Worm (Caenorhabditis elegans): ENCODE measurements around the gene mfn-1.

DNA sequence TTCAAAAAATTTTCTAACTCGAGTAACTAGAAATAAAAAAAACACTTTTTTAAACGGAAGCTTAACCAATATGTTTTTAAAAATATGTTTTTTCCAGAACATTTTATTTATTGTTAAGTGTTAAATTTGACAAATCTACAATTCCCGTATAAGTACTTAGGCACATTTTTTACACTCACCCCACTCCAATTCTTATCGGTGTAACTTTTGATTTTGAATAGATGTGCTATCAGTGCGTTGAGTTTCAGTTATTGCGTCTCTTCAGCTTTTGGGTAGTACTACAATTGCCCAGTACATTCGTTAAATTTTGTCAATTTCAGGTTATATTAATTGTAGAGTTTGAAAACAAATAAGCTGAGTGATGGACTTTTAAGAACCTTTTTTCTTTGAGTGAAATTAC lies 47.8 kb downstream of the mfn-1 start:
- no peak for TF ChIP-seq sox-4 (tag; optimal IDR thresholded peaks at IDR 0.05)
- no peak for TF ChIP-seq pqm-1 (tag; optimal IDR thresholded peaks at IDR 0.05)
- TF ChIP-seq ceh-34 (tag; optimal IDR thresholded peaks at IDR 0.05) = no peak
- no peak for TF ChIP-seq nhr-11 (tag; optimal IDR thresholded peaks at IDR 0.05)
- TF ChIP-seq ceh-9 (tag; optimal IDR thresholded peaks at IDR 0.05) = no peak
- TF ChIP-seq K09A11.1 (tag; optimal IDR thresholded peaks at IDR 0.05; ENCODE audit: insufficient read depth) = no peak
- no peak for TF ChIP-seq ceh-30 (tag; optimal IDR thresholded peaks at IDR 0.05)

All from whole organism, late embryonic.